Fruit fly (Drosophila melanogaster) whole organism, embryonic: ENCODE measurements around the gene Galphai.

Experiments used
- CG10979 ChIP-seq: fragments of 200-800 bp; sonication (Bioruptor generic); optimal IDR thresholded peaks from 2 replicates; lab custom pipeline; 2018; ENCODE audit warnings: missing biosample characterization, mild to moderate bottlenecking, missing genetic modification characterization, moderate library complexity
- CG6854 ChIP-seq: fragments of 200-800 bp; sonication (Bioruptor generic); optimal IDR thresholded peaks from 3 replicates; lab custom pipeline; 2017; ENCODE audit warnings: missing biosample characterization, mild to moderate bottlenecking, missing genetic modification characterization
- CG8089 ChIP-seq: fragments of 200-800 bp; sonication (Bioruptor generic); optimal IDR thresholded peaks from 3 replicates; lab custom pipeline; 2016; ENCODE audit warnings: missing biosample characterization, missing genetic modification characterization
- Camta ChIP-seq: fragments of 200-800 bp; sonication (Bioruptor generic); optimal IDR thresholded peaks from 2 replicates; lab custom pipeline; 2016; ENCODE audit warnings: missing biosample characterization, missing genetic modification characterization
- HLH3B ChIP-seq: fragments of 200-800 bp; sonication (Bioruptor generic); IDR thresholded peaks from 2 replicates; pipeline ENCODE4 v1.3.6; 2022; ENCODE audit warnings: missing biosample characterization, missing genetic modification characterization
- HmgD ChIP-seq: fragments of 200-800 bp; sonication (Bioruptor generic); optimal IDR thresholded peaks from 3 replicates; lab custom pipeline; 2016; ENCODE audit warnings: missing biosample characterization, missing genetic modification characterization
- sr ChIP-seq: fragments of 200-800 bp; sonication (Bioruptor generic); IDR thresholded peaks from 3 replicates; pipeline ENCODE4 v1.3.6; 2022; ENCODE audit warnings: missing biosample characterization, missing genetic modification characterization

DNA sequence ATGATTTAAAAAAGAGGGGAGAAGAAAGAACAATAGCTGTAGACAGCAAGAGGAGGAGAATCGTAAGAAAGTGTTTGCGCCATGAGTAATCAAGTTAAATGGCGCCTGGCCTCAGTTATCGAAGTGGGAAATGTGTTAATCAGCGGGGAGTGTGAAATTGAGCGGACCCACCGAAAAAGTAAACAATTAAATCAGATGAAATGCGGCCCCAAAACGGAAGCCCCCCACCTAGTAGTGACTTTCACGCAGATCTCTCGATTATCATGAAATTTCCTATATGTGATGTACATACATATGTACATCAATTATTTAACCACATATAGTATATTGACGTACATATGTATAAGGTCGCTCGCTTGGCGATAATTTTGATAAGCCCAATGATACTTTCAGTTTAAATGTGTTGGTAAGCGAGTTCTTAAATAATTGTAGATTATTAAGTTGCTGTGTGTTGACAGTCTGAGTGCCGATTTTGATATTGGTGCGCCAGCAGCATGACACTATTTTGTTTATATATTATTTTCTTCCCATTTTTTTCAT lies 3.2 kb downstream of the Galphai start:
- TF ChIP-seq CG8089 (no peak), HLH3B (GFP tag; lab: Robert Waterston, UW) (no peak), Camta (GFP tag; lab: Kevin White, UChicago) (no peak), HmgD (no peak), CG6854 (no peak), CG10979 (tag; lab: Kevin White, UChicago) (no peak), sr (GFP tag; lab: Robert Waterston, UW) (no peak)
